Fruit fly (Drosophila melanogaster): ENCODE data around the gene CG15020.

CG15020 gene

DNA sequence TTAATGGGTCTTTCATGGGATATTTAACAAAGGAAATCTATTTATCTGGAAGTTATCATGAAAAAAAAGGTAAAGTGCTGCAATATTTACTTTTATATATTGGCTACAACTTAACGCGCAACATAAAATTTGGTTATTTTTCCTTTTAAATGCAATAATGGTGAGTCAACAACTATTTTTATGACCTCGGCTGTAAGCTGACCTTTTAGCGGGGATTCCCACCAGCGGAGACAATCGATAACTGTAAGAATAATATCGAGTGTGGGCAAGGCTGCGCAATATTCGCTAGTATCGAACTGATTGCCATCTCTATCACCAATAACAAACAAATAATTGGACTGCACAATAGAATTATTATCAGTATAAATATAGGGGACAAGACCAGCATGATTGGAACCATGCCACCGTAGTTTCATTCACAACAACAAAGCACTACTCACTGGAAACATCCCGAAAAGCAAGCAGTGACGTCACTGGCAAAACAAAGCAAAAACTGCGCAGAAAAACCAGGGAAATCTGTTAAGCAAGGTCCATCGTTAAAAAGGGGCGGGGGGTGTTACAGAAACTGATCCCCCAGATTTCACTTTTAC lies 18.2 kb upstream of the CG15020 start, which contains the start of gene Syx17 (continued):
- TF ChIP-seq CG13123 (GFP tag; optimal IDR thresholded peaks at IDR 0.05) (peak; percentile 54), CG1832 (GFP tag; optimal IDR thresholded peaks at IDR 0.05) (no peak), gt (GFP tag; IDR thresholded peaks at IDR 0.05) (no peak), Ravus (GFP tag; IDR thresholded peaks at IDR 0.05) (no peak), Taf1 (GFP tag; IDR thresholded peaks at IDR 0.05) (no peak), Mes4 (GFP tag; optimal IDR thresholded peaks at IDR 0.05) (peak; percentile 48), CG12769 (tag; optimal IDR thresholded peaks at IDR 0.05) (peak; percentile 78), pita (GFP tag; optimal IDR thresholded peaks at IDR 0.05) (peak; percentile 61), Nf-YA (GFP tag; IDR thresholded peaks at IDR 0.05) (no peak), chm (GFP tag; IDR thresholded peaks at IDR 0.05) (peak; percentile 63; the same call in 1 of the 2 replicates), gro (GFP tag; optimal IDR thresholded peaks at IDR 0.05) (no peak), Antp (GFP tag; optimal IDR thresholded peaks at IDR 0.05) (peak; percentile 68), CG13296 (GFP tag; optimal IDR thresholded peaks at IDR 0.05) (no peak), CG17186 (GFP tag; optimal IDR thresholded peaks at IDR 0.05) (peak; percentile 97), Neu2 (GFP tag; optimal IDR thresholded peaks at IDR 0.05; ENCODE audit: borderline replicate concordance) (no peak), maf-S (GFP tag; optimal IDR thresholded peaks at IDR 0.05) (peak; percentile 50), grau (tag; optimal IDR thresholded peaks at IDR 0.05) (peak; percentile 60), ftz-f1 (GFP tag; optimal IDR thresholded peaks at IDR 0.05) (peak; percentile 95), CG4328 (GFP tag; optimal IDR thresholded peaks at IDR 0.05) (no peak), CG4730 (GFP tag; IDR thresholded peaks at IDR 0.05) (no peak), Hr51 (GFP tag; optimal IDR thresholded peaks at IDR 0.05) (peak; percentile 60 to 74), Rfx (GFP tag; IDR thresholded peaks at IDR 0.05) (peak; percentile 85), slou (GFP tag; optimal IDR thresholded peaks at IDR 0.05) (peak; percentile 28), hkb (optimal IDR thresholded peaks at IDR 0.05) (no peak), hkb (GFP tag; IDR thresholded peaks at IDR 0.05) (peak; percentile 57), dysf (GFP tag; IDR thresholded peaks at IDR 0.05) (peak; percentile 45; the same call in 2 of the 3 replicates), CG6175 (GFP tag; IDR thresholded peaks at IDR 0.05) (no peak), ab (GFP tag; optimal IDR thresholded peaks at IDR 0.05) (no peak), slp2 (GFP tag; optimal IDR thresholded peaks at IDR 0.05) (peak; percentile 39), aop (GFP tag; IDR thresholded peaks at IDR 0.05) (no peak), sd (tag; optimal IDR thresholded peaks at IDR 0.05) (peak; percentile 29), CG2116 (GFP tag; optimal IDR thresholded peaks at IDR 0.05) (peak; percentile 86), zf30C (GFP tag; optimal IDR thresholded peaks at IDR 0.05) (peak; percentile 30), Dref (GFP tag; IDR thresholded peaks at IDR 0.05) (peak; percentile 99), CG10267 (tag; optimal IDR thresholded peaks at IDR 0.05) (peak; percentile 67), jumu (GFP tag; optimal IDR thresholded peaks at IDR 0.05) (peak; percentile 52), CG5953 (GFP tag; IDR thresholded peaks at IDR 0.05) (no peak), Fer2 (tag; optimal IDR thresholded peaks at IDR 0.05) (no peak), CG11723 (GFP tag; optimal IDR thresholded peaks at IDR 0.05) (peak; percentile 20), Doc2 (GFP tag; IDR thresholded peaks at IDR 0.05) (no peak), ewg (GFP tag; optimal IDR thresholded peaks at IDR 0.05) (peak; percentile 90), CG12236 (GFP tag; optimal IDR thresholded peaks at IDR 0.05) (peak; percentile 11), CkIIα-i1 (GFP tag; IDR thresholded peaks at IDR 0.05) (no peak), pros (GFP tag; optimal IDR thresholded peaks at IDR 0.05) (no peak), pum (GFP tag; optimal IDR thresholded peaks at IDR 0.05) (peak; percentile 64), CG2678 (tag; optimal IDR thresholded peaks at IDR 0.05) (peak; percentile 59), Fer3 (tag; optimal IDR thresholded peaks at IDR 0.05) (peak; percentile 38), knrl (GFP tag; IDR thresholded peaks at IDR 0.05; ENCODE audit: partially characterized antibody) (peak; percentile 87), NK7.1 (GFP tag; optimal IDR thresholded peaks at IDR 0.05) (no peak), Scr (GFP tag; IDR thresholded peaks at IDR 0.05; ENCODE audit: partially characterized antibody) (peak; percentile 88), NFAT (GFP tag; IDR thresholded peaks at IDR 0.05) (no peak; the same call in 1 of the 2 replicates)

All from whole organism, embryonic.